Comparison of ENCODE assay signal across 1 fruit fly cellular context in the genomic region with DNA sequence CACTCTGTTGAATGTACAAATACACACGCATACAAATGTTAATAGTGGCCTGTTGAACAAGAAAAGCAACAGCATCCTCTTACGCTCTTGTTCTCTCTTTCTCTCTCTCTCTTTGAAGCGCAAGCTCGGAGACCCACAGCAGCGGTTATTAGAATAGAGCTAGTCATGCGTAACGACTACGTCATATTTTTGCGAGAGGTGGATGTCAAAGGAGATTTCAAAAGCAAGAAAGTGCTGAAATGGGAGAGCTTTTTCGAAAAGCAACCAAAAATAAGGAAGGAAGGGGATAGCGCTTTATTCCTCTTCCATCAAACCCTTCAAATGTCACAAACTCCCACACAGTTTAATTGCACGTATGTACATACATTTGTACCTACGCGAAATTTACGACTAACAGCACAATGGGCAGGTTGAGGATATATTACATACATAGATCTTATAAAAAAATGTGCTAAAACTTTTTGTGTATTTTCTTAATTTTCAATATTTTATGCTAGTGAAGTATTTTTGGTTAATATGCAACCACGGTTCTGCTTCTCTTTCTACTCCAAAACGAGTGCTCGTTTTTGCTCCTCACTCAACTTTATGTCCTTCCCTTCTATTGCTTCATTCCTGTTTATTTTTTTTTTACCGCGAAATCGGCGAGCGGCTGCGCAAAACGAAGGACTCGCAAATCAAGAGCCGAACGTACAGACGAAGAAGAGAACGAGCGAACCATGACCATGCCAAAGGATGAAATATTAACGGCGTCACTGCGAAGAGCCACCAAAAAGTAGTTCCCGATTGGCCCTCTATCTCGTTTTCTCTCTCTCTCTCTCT.
A peak's percentile ranks its signal among the peaks of the same experiment; 100 is the strongest.
TF ChIP-seq lines count a peak whose summit lies in the region.

No protein-coding gene starts in this region.

TF ChIP-seq in whole organism, embryonic, 481 proteins besides CTCF, POLR2A, EP300 and RAD21 (continued from another document):
- TF ChIP-seq Usf (GFP tag; optimal IDR thresholded peaks at IDR 0.05; lab: Kevin White, UChicago) (no peak), sna (GFP tag; IDR thresholded peaks at IDR 0.05; lab: Robert Waterston, UW; ENCODE audit: partially characterized antibody) (no peak), sim (GFP tag; IDR thresholded peaks at IDR 0.05; lab: Robert Waterston, UW) (no peak), repo (GFP tag; optimal IDR thresholded peaks at IDR 0.05; lab: Kevin White, UChicago) (no peak), btn (GFP tag; optimal IDR thresholded peaks at IDR 0.05; lab: Kevin White, UChicago) (no peak), Dref (GFP tag; IDR thresholded peaks at IDR 0.05; lab: Robert Waterston, UW) (no peak), CG34224 (GFP tag; IDR thresholded peaks at IDR 0.05; lab: Robert Waterston, UW; ENCODE audit: partially characterized antibody) (no peak), CG10147 (GFP tag; optimal IDR thresholded peaks at IDR 0.05; lab: Kevin White, UChicago) (peak; percentile 35), Jarid2 (GFP tag; optimal IDR thresholded peaks at IDR 0.05; lab: Kevin White, UChicago) (no peak), CG8478 (optimal IDR thresholded peaks at IDR 0.05; lab: Kevin White, UChicago) (no peak), CG14965 (GFP tag; optimal IDR thresholded peaks at IDR 0.05; lab: Kevin White, UChicago; ENCODE audit: borderline replicate concordance) (no peak), CG18476 (GFP tag; optimal IDR thresholded peaks at IDR 0.05; lab: Kevin White, UChicago) (no peak), knrl (GFP tag; IDR thresholded peaks at IDR 0.05; lab: Robert Waterston, UW; ENCODE audit: partially characterized antibody) (no peak), CG3065 (GFP tag; optimal IDR thresholded peaks at IDR 0.05; lab: Kevin White, UChicago) (no peak), nom (GFP tag; optimal IDR thresholded peaks at IDR 0.05; lab: Kevin White, UChicago) (peak; percentile 30), CG2129 (GFP tag; IDR thresholded peaks at IDR 0.05; lab: Robert Waterston, UW; ENCODE audit: partially characterized antibody) (no peak), CG7745 (tag; optimal IDR thresholded peaks at IDR 0.05; lab: Kevin White, UChicago) (no peak), ap (GFP tag; IDR thresholded peaks at IDR 0.05; lab: Robert Waterston, UW) (no peak), ssp (GFP tag; IDR thresholded peaks at IDR 0.05; lab: Robert Waterston, UW) (no peak), CG1792 (GFP tag; optimal IDR thresholded peaks at IDR 0.05; lab: Kevin White, UChicago) (no peak), exex (tag; optimal IDR thresholded peaks at IDR 0.05; lab: Kevin White, UChicago) (no peak), CG3163 (GFP tag; optimal IDR thresholded peaks at IDR 0.05; lab: Kevin White, UChicago) (no peak), tup (GFP tag; optimal IDR thresholded peaks at IDR 0.05; lab: Kevin White, UChicago) (no peak), CG10565 (GFP tag; optimal IDR thresholded peaks at IDR 0.05; lab: Kevin White, UChicago) (no peak), CG2202 (tag; optimal IDR thresholded peaks at IDR 0.05; lab: Kevin White, UChicago) (no peak), Sin3A (optimal IDR thresholded peaks at IDR 0.05; lab: Kevin White, UChicago) (no peak), CG34422 (GFP tag; IDR thresholded peaks at IDR 0.05; lab: Robert Waterston, UW) (no peak), fd3F (GFP tag; optimal IDR thresholded peaks at IDR 0.05; lab: Kevin White, UChicago) (no peak), slou (GFP tag; optimal IDR thresholded peaks at IDR 0.05; lab: Kevin White, UChicago) (no peak), org-1 (GFP tag; optimal IDR thresholded peaks at IDR 0.05; lab: Kevin White, UChicago) (peak; percentile 38), Nf-YB (GFP tag; optimal IDR thresholded peaks at IDR 0.05; lab: Kevin White, UChicago) (peak; percentile 39), CG12155 (GFP tag; optimal IDR thresholded peaks at IDR 0.05; lab: Kevin White, UChicago) (peak; percentile 33), croc (GFP tag; conservative IDR thresholded peaks at IDR 0.05; lab: Robert Waterston, UW) (no peak), NK7.1 (GFP tag; optimal IDR thresholded peaks at IDR 0.05; lab: Kevin White, UChicago) (no peak), hkb (optimal IDR thresholded peaks at IDR 0.05; lab: Kevin White, UChicago) (no peak), hkb (GFP tag; IDR thresholded peaks at IDR 0.05; lab: Robert Waterston, UW) (no peak), sens (GFP tag; lab: Kevin White, UChicago) (peak; percentile 90), Bdp1 (GFP tag; optimal IDR thresholded peaks at IDR 0.05; lab: Kevin White, UChicago) (no peak), Kr (GFP tag; optimal IDR thresholded peaks at IDR 0.05; lab: Kevin White, UChicago) (no peak), kay (GFP tag; optimal IDR thresholded peaks at IDR 0.05; lab: Kevin White, UChicago) (no peak), CG12219 (GFP tag; optimal IDR thresholded peaks at IDR 0.05; lab: Kevin White, UChicago) (no peak), CG32767 (GFP tag; IDR thresholded peaks at IDR 0.05; lab: Robert Waterston, UW) (no peak), CG16779 (GFP tag; IDR thresholded peaks at IDR 0.05; lab: Robert Waterston, UW) (no peak), Mes4 (GFP tag; optimal IDR thresholded peaks at IDR 0.05; lab: Kevin White, UChicago) (no peak), CG10366 (GFP tag; IDR thresholded peaks at IDR 0.05; lab: Robert Waterston, UW) (no peak), jumu (GFP tag; optimal IDR thresholded peaks at IDR 0.05; lab: Kevin White, UChicago) (no peak), CG17912 (GFP tag; optimal IDR thresholded peaks at IDR 0.05; lab: Kevin White, UChicago) (no peak), p53 (GFP tag; optimal IDR thresholded peaks at IDR 0.05; lab: Kevin White, UChicago) (no peak), mld (GFP tag; IDR thresholded peaks at IDR 0.05; lab: Robert Waterston, UW; ENCODE audit: partially characterized antibody) (no peak), tx (GFP tag; optimal IDR thresholded peaks at IDR 0.05; lab: Kevin White, UChicago) (peak; percentile 25), Hey (tag; optimal IDR thresholded peaks at IDR 0.05; lab: Kevin White, UChicago) (no peak), CG32772 (GFP tag; IDR thresholded peaks at IDR 0.05; lab: Robert Waterston, UW) (no peak), CG4360 (GFP tag; IDR thresholded peaks at IDR 0.05; lab: Robert Waterston, UW) (no peak), Hand (GFP tag; optimal IDR thresholded peaks at IDR 0.05; lab: Kevin White, UChicago) (no peak), Sry-β (GFP tag; optimal IDR thresholded peaks at IDR 0.05; lab: Kevin White, UChicago) (no peak), CG11560 (tag; IDR thresholded peaks at IDR 0.05; lab: Robert Waterston, UW) (no peak), CG7839 (tag; optimal IDR thresholded peaks at IDR 0.05; lab: Kevin White, UChicago) (no peak), vvl (GFP tag; IDR thresholded peaks at IDR 0.05; lab: Robert Waterston, UW) (no peak; the same call in 1 of the 2 replicates), CG3407 (GFP tag; optimal IDR thresholded peaks at IDR 0.05; lab: Kevin White, UChicago) (no peak), sr (GFP tag; IDR thresholded peaks at IDR 0.05; lab: Robert Waterston, UW) (no peak), tin (GFP tag; optimal IDR thresholded peaks at IDR 0.05; lab: Kevin White, UChicago) (no peak), CG11504 (tag; optimal IDR thresholded peaks at IDR 0.05; lab: Kevin White, UChicago) (peak; percentile 57), br (optimal IDR thresholded peaks at IDR 0.05; lab: Kevin White, UChicago) (no peak), CG11695 (GFP tag; IDR thresholded peaks at IDR 0.05; lab: Robert Waterston, UW) (0 out of 3 replicates have a peak, but pooled peaks have one; percentile 12), CrebB (tag; optimal IDR thresholded peaks at IDR 0.05; lab: Kevin White, UChicago) (no peak), her (GFP tag; optimal IDR thresholded peaks at IDR 0.05; lab: Kevin White, UChicago) (no peak), CG11093 (GFP tag; IDR thresholded peaks at IDR 0.05; lab: Robert Waterston, UW) (no peak), CG12659 (GFP tag; optimal IDR thresholded peaks at IDR 0.05; lab: Kevin White, UChicago) (peak; percentile 21), prd (optimal IDR thresholded peaks at IDR 0.05; lab: Kevin White, UChicago) (no peak), prd (GFP tag; IDR thresholded peaks at IDR 0.05; lab: Robert Waterston, UW) (no peak), Blimp-1 (GFP tag; optimal IDR thresholded peaks at IDR 0.05; lab: Kevin White, UChicago) (no peak), Oli (tag; optimal IDR thresholded peaks at IDR 0.05; lab: Kevin White, UChicago) (peak; percentile 28)
